Fruit fly (Drosophila melanogaster) whole organism, adult: Measurements from ENCODE around the gene Fatp1.

ENCODE experiments used
- CG1620 ChIP-seq: fragments of 200-800 bp; sonication (Bioruptor generic); optimal IDR thresholded peaks from 2 replicates; lab custom pipeline; 2016; ENCODE audit warnings: missing biosample characterization, missing genetic modification characterization
- bab1 ChIP-seq: fragments of 200-800 bp; sonication (Bioruptor generic); optimal IDR thresholded peaks from 3 replicates; lab custom pipeline; 2019; ENCODE audit warnings: missing biosample characterization, mild to moderate bottlenecking, missing genetic modification characterization, moderate library complexity
- cic ChIP-seq: fragments of 200-800 bp; sonication (Bioruptor generic); optimal IDR thresholded peaks from 2 replicates; lab custom pipeline; 2017; ENCODE audit warnings: missing biosample characterization, mild to moderate bottlenecking, missing genetic modification characterization, moderate library complexity

DNA sequence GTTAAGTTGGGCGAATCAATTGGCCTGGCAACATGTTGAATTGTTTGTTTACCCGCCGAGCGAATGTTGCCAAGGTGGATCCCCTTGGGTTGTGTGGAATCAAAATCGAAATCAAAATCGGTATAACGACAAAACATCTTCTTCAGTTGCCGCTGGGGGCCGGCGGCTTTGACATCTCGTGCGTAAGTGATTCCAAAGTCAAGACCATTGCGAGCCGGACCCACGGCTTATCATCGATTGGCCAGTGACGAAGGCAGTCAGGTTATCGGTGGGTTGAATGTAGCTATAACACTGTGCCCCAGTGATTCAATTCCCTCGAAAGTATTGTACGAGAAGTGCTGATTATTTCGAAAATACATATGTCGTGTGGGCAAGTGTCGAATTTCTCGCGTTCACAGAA, 12.0 kb upstream of the Fatp1 start:
- no peak for TF ChIP-seq bab1 (GFP tag; lab: Kevin White, UChicago)
- TF ChIP-seq cic (GFP tag; lab: Kevin White, UChicago) = peak; percentile 12
- TF ChIP-seq CG1620 (GFP tag; lab: Kevin White, UChicago) = no peak
